Worm (Caenorhabditis elegans): Measurements from ENCODE around the gene K09E9.7.

K09E9.7 gene

DNA sequence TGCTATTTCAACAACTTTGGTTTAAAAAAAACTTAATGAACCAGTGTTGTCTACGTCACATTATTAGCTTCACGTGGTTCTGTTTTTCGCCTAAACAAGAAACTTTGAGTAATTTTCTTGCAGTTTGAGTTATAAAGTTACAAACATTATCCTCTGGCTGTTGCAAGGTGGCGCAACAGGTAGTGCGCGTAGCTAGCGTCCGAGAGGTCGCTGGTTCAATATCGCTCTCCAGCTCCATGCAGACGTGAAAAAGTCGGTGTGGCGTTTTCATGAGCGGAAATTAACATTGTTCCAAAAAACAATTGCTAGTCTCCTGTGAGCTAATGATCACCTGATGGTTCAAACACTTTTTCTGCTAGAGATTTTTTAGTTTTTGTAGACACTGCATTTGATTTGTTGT lies 21.4 kb upstream of the K09E9.7 start (continued):
- TF ChIP-seq snpc-4 (tag; optimal IDR thresholded peaks at IDR 0.05), result no peak
- TF ChIP-seq lin-39 (tag; optimal IDR thresholded peaks at IDR 0.05), result no peak
- no peak for TF ChIP-seq fos-1 (tag; optimal IDR thresholded peaks at IDR 0.05)
- TF ChIP-seq F37D6.2 (tag; optimal IDR thresholded peaks at IDR 0.05), result no peak
- TF ChIP-seq nhr-111 (GFP tag; optimal IDR thresholded peaks at IDR 0.05), result no peak
- no peak for TF ChIP-seq attf-4 (tag; optimal IDR thresholded peaks at IDR 0.05)
- TF ChIP-seq Y48G9A.11 (GFP tag; IDR thresholded peaks at IDR 0.05), result no peak
- no peak for TF ChIP-seq unc-39 (tag; optimal IDR thresholded peaks at IDR 0.05)
- peak; percentile 68 for TF ChIP-seq snpc-1.2 (GFP tag; IDR thresholded peaks at IDR 0.05)
- no peak for TF ChIP-seq ZK337.2 (GFP tag; IDR thresholded peaks at IDR 0.05)
- no peak for TF ChIP-seq unc-130 (GFP tag; optimal IDR thresholded peaks at IDR 0.05)
- TF ChIP-seq pha-4 (GFP tag; IDR thresholded peaks at IDR 0.05), result peak; percentile 68; the same call in 1 of the 2 replicates
- no peak for TF ChIP-seq pha-4 (tag; optimal IDR thresholded peaks at IDR 0.05)
- no peak for TF ChIP-seq pqm-1 (tag; optimal IDR thresholded peaks at IDR 0.05)
- no peak for TF ChIP-seq dpl-1 (GFP tag; optimal IDR thresholded peaks at IDR 0.05)
- TF ChIP-seq arid-1 (GFP tag; conservative IDR thresholded peaks at IDR 0.05), result no peak
- no peak for TF ChIP-seq egl-27 (tag; optimal IDR thresholded peaks at IDR 0.05)
- no peak for TF ChIP-seq nhr-25 (tag; optimal IDR thresholded peaks at IDR 0.05; ENCODE audit: borderline replicate concordance, insufficient read depth)
- TF ChIP-seq mxl-3 (GFP tag; optimal IDR thresholded peaks at IDR 0.05), result no peak
- no peak for TF ChIP-seq spr-1 (tag; optimal IDR thresholded peaks at IDR 0.05)
- TF ChIP-seq hif-1 (tag; optimal IDR thresholded peaks at IDR 0.05), result no peak
- no peak for TF ChIP-seq nhr-10 (tag; optimal IDR thresholded peaks at IDR 0.05)
- TF ChIP-seq ama-1 (optimal IDR thresholded peaks at IDR 0.05), result no peak
- TF ChIP-seq dmd-9 (GFP tag; IDR thresholded peaks at IDR 0.05), result no peak
- TF ChIP-seq R02D3.7 (tag; optimal IDR thresholded peaks at IDR 0.05), result no peak
- peak; percentile 46 for TF ChIP-seq mes-2 (tag; optimal IDR thresholded peaks at IDR 0.05; ENCODE audit: poor library complexity, severe bottlenecking)
- 0 out of 2 replicates have a peak, but pooled peaks have one; percentile 33 for TF ChIP-seq ceh-20 (GFP tag; IDR thresholded peaks at IDR 0.05)
- no peak for TF ChIP-seq madf-5 (GFP tag; IDR thresholded peaks at IDR 0.05)
- 0 out of 2 replicates have a peak, but pooled peaks have one; percentile 21 for TF ChIP-seq tra-1 (GFP tag; IDR thresholded peaks at IDR 0.05)
- no peak for TF ChIP-seq ceh-44 (GFP tag; IDR thresholded peaks at IDR 0.05)
- TF ChIP-seq daf-12 (tag; optimal IDR thresholded peaks at IDR 0.05), result no peak
- peak; percentile 52 for TF ChIP-seq dmd-6 (GFP tag; IDR thresholded peaks at IDR 0.05)
- TF ChIP-seq unc-62 (GFP tag; optimal IDR thresholded peaks at IDR 0.05 in 1 of 2), result no peak
- TF ChIP-seq unc-62 (tag; optimal IDR thresholded peaks at IDR 0.05), result no peak
- 0 out of 2 replicates have a peak, but pooled peaks have one; percentile 19 for TF ChIP-seq ctbp-1 (GFP tag; IDR thresholded peaks at IDR 0.05)
- no peak for TF ChIP-seq nhr-237 (tag; optimal IDR thresholded peaks at IDR 0.05)
- no peak for TF ChIP-seq jun-1 (tag; optimal IDR thresholded peaks at IDR 0.05)
- TF ChIP-seq mep-1 (tag; optimal IDR thresholded peaks at IDR 0.05), result no peak
- TF ChIP-seq daf-16 (GFP tag; optimal IDR thresholded peaks at IDR 0.05), result peak in 1 of 2 experiments; percentile 52
- peak; percentile 50 for TF ChIP-seq daf-16 (tag; optimal IDR thresholded peaks at IDR 0.05)
- no peak for TF ChIP-seq skn-1 (tag; optimal IDR thresholded peaks at IDR 0.05)
- no peak for TF ChIP-seq rbr-2 (tag; optimal IDR thresholded peaks at IDR 0.05)
- no peak for TF ChIP-seq zfp-2 (tag; optimal IDR thresholded peaks at IDR 0.05)
- TF ChIP-seq nhr-28 (tag; optimal IDR thresholded peaks at IDR 0.05), result no peak

DNA sequence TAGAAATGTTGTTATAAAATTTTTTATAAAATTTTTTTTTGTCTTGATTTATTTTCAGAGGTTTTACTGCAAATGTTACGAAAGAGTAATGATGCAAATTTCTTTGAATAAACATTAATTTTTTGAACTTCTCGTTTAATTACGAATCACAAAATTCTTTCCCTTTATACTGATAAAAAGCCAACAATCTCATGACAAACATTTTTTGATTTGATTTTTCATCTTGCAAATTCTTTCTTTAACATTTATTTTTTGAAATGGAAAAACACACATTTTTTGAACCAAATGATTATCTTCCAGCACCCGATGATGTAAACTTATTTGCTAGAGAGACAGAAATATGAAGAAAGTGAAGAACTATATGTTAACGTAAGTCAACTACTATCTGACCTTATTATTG lies 20.5 kb upstream of the K09E9.7 start, which contains the start of gene K09E9.1:
K09E9.1 (plus strand) TSS at position 301 of the 400 bp plus-strand sequence.
- TF ChIP-seq ceh-82 (tag; optimal IDR thresholded peaks at IDR 0.05) (no peak), daf-16 (GFP tag; optimal IDR thresholded peaks at IDR 0.05) (no peak), daf-16 (tag; optimal IDR thresholded peaks at IDR 0.05) (peak; percentile 14)

All from whole organism, L4 larva.